Fruit fly (Drosophila melanogaster) whole organism, embryonic: ENCODE results near the gene CG10195.

ENCODE experiments used
- Aef1 ChIP-seq: fragments of 200-800 bp; sonication (Bioruptor generic); IDR thresholded peaks from 3 replicates; pipeline ENCODE4 v1.3.6; 2022; ENCODE audit warnings: missing biosample characterization, missing genetic modification characterization
- B-H1 ChIP-seq: fragments of 200-800 bp; sonication (Bioruptor generic); IDR thresholded peaks from 3 replicates; pipeline ENCODE4 v1.3.6; 2022; ENCODE audit warnings: missing biosample characterization, missing genetic modification characterization
- Bgb ChIP-seq: fragments of 200-800 bp; sonication (Bioruptor generic); IDR thresholded peaks from 2 replicates; pipeline ENCODE4 v1.3.6; 2022; ENCODE audit warnings: missing biosample characterization, missing genetic modification characterization; ENCODE audit not compliant: partially characterized antibody
- CG10565 ChIP-seq: fragments of 200-800 bp; sonication (Bioruptor generic); optimal IDR thresholded peaks from 3 replicates; lab custom pipeline; 2016; ENCODE audit warnings: missing biosample characterization, mild to moderate bottlenecking, missing genetic modification characterization
- CG10654 ChIP-seq: fragments of 200-800 bp; sonication (Bioruptor generic); optimal IDR thresholded peaks from 2 replicates; lab custom pipeline; 2016; ENCODE audit warnings: missing biosample characterization, missing genetic modification characterization
- CG10959 ChIP-seq: fragments of 200-800 bp; sonication (Bioruptor generic); IDR thresholded peaks from 2 replicates; pipeline ENCODE4 v1.3.6; 2022; ENCODE audit warnings: missing biosample characterization, missing genetic modification characterization
- CG12104 ChIP-seq: fragments of 200-800 bp; sonication (Bioruptor generic); optimal IDR thresholded peaks from 3 replicates; lab custom pipeline; 2016; ENCODE audit warnings: missing biosample characterization, missing genetic modification characterization
- CG14965 ChIP-seq: fragments of 200-800 bp; sonication (Bioruptor generic); optimal IDR thresholded peaks from 2 replicates; lab custom pipeline; 2016; ENCODE audit warnings: missing biosample characterization, missing genetic modification characterization, borderline replicate concordance
- CG15073 ChIP-seq: fragments of 200-800 bp; sonication (Bioruptor generic); optimal IDR thresholded peaks from 2 replicates; lab custom pipeline; 2016; ENCODE audit warnings: missing biosample characterization, missing genetic modification characterization
- CG1529 ChIP-seq: fragments of 200-800 bp; sonication (Bioruptor generic); optimal IDR thresholded peaks from 3 replicates; lab custom pipeline; 2018; ENCODE audit warnings: missing biosample characterization, missing genetic modification characterization
- CG17328 ChIP-seq: fragments of 200-800 bp; sonication (Bioruptor generic); IDR thresholded peaks from 2 replicates; pipeline ENCODE4 v1.3.6; 2022; ENCODE audit warnings: missing biosample characterization, missing genetic modification characterization
- CG17568 ChIP-seq: fragments of 200-800 bp; sonication (Bioruptor generic); optimal IDR thresholded peaks from 2 replicates; lab custom pipeline; 2018; ENCODE audit warnings: missing biosample characterization, mild to moderate bottlenecking, missing genetic modification characterization, moderate library complexity
- CG18599 ChIP-seq: fragments of 200-800 bp; sonication (Bioruptor generic); optimal IDR thresholded peaks from 3 replicates; lab custom pipeline; 2017; ENCODE audit warnings: missing biosample characterization, missing genetic modification characterization, mild to moderate bottlenecking, moderate library complexity, missing genetic modification reagents
- CG2120 ChIP-seq: fragments of 200-800 bp; sonication (Bioruptor generic); optimal IDR thresholded peaks from 3 replicates; lab custom pipeline; 2016; ENCODE audit warnings: missing biosample characterization, missing genetic modification characterization
- CG30403 ChIP-seq: fragments of 200-800 bp; sonication (Bioruptor generic); optimal IDR thresholded peaks from 3 replicates; lab custom pipeline; 2016; ENCODE audit warnings: missing biosample characterization, missing genetic modification characterization
- CG30431 ChIP-seq: fragments of 200-800 bp; sonication (Bioruptor generic); optimal IDR thresholded peaks from 2 replicates; lab custom pipeline; 2017; ENCODE audit warnings: missing biosample characterization, missing genetic modification characterization
- CG34224 ChIP-seq: fragments of 200-800 bp; sonication (Bioruptor generic); IDR thresholded peaks from 3 replicates; pipeline ENCODE4 v1.3.6; 2022; ENCODE audit warnings: missing biosample characterization, missing genetic modification characterization; ENCODE audit not compliant: partially characterized antibody
- CG34376 ChIP-seq: fragments of 200-800 bp; sonication (Bioruptor generic); optimal IDR thresholded peaks from 2 replicates; lab custom pipeline; 2018; ENCODE audit warnings: missing biosample characterization, mild to moderate bottlenecking, missing genetic modification characterization
- CG4730 ChIP-seq: fragments of 200-800 bp; sonication (Bioruptor generic); IDR thresholded peaks from 2 replicates; pipeline ENCODE4 v1.3.6; 2022; ENCODE audit warnings: missing biosample characterization, missing genetic modification characterization
- CG5953 ChIP-seq: fragments of 200-800 bp; sonication (Bioruptor generic); IDR thresholded peaks from 2 replicates; pipeline ENCODE4 v1.3.6; 2022; ENCODE audit warnings: missing biosample characterization, missing genetic modification characterization
- CG6683 ChIP-seq: fragments of 200-800 bp; sonication (Bioruptor generic); optimal IDR thresholded peaks from 2 replicates; lab custom pipeline; 2017; ENCODE audit warnings: missing biosample characterization, mild to moderate bottlenecking, missing genetic modification characterization, missing genetic modification reagents
- CG8478 ChIP-seq: fragments of >200 bp; optimal IDR thresholded peaks from 2 replicates; lab custom pipeline; 2018
- CG8924 ChIP-seq: fragments of 200-800 bp; optimal IDR thresholded peaks from 3 replicates; lab custom pipeline; 2019; ENCODE audit warnings: missing biosample characterization, mild to moderate bottlenecking, missing genetic modification characterization, moderate library complexity
- CG9932 ChIP-seq: fragments of 200-800 bp; sonication (Bioruptor generic); IDR thresholded peaks from 2 replicates; pipeline ENCODE4 v1.3.6; 2022; ENCODE audit warnings: missing biosample characterization, missing genetic modification characterization
- Dad ChIP-seq: fragments of 200-800 bp; sonication (Bioruptor generic); optimal IDR thresholded peaks from 3 replicates; lab custom pipeline; 2016; ENCODE audit warnings: missing biosample characterization, missing genetic modification characterization
- Doc3 ChIP-seq: fragments of 200-800 bp; sonication (Bioruptor generic); IDR thresholded peaks from 3 replicates; pipeline ENCODE4 v1.3.6; 2022; ENCODE audit warnings: missing biosample characterization, missing genetic modification characterization; ENCODE audit not compliant: partially characterized antibody
- ERR ChIP-seq: fragments of 200-800 bp; sonication (Bioruptor generic); optimal IDR thresholded peaks from 2 replicates; lab custom pipeline; 2016; ENCODE audit warnings: missing biosample characterization, missing genetic modification characterization
- Hr3 ChIP-seq: fragments of 200-800 bp; sonication (Bioruptor generic); optimal IDR thresholded peaks from 3 replicates; lab custom pipeline; 2016; ENCODE audit warnings: missing biosample characterization, missing genetic modification characterization
- Jarid2 ChIP-seq: fragments of 200-800 bp; sonication (Bioruptor generic); optimal IDR thresholded peaks from 3 replicates; lab custom pipeline; 2017; ENCODE audit warnings: mild to moderate bottlenecking, missing biosample characterization, missing genetic modification reagents, missing genetic modification characterization
- Meics ChIP-seq: fragments of 200-800 bp; sonication (Bioruptor generic); optimal IDR thresholded peaks from 2 replicates; lab custom pipeline; 2017; ENCODE audit warnings: missing biosample characterization, mild to moderate bottlenecking, missing genetic modification characterization
- NC2β ChIP-seq: fragments of 200-800 bp; sonication (Bioruptor generic); optimal IDR thresholded peaks from 2 replicates; lab custom pipeline; 2016; ENCODE audit warnings: missing biosample characterization, missing genetic modification characterization
- Opbp ChIP-seq: fragments of 200-800 bp; sonication (Bioruptor generic); IDR thresholded peaks from 3 replicates; pipeline ENCODE4 v1.3.6; 2022; ENCODE audit warnings: missing biosample characterization, missing genetic modification characterization; ENCODE audit not compliant: partially characterized antibody
- Ptx1 ChIP-seq: fragments of 200-800 bp; sonication (Bioruptor generic); IDR thresholded peaks from 2 replicates; pipeline ENCODE4 v1.3.6; 2022; ENCODE audit warnings: missing biosample characterization, missing genetic modification characterization
- Sox100B ChIP-seq: fragments of 200-800 bp; sonication (Bioruptor generic); optimal IDR thresholded peaks from 3 replicates; lab custom pipeline; 2018; ENCODE audit warnings: missing biosample characterization, mild to moderate bottlenecking, missing genetic modification characterization
- Spps ChIP-seq: fragments of 200-800 bp; sonication (Bioruptor generic); optimal IDR thresholded peaks from 2 replicates; lab custom pipeline; 2018; ENCODE audit warnings: missing biosample characterization, mild to moderate bottlenecking, missing genetic modification characterization
- TFAM ChIP-seq: fragments of 200-800 bp; sonication (Bioruptor generic); optimal IDR thresholded peaks from 2 replicates; lab custom pipeline; 2017; ENCODE audit warnings: missing biosample characterization, missing genetic modification characterization, inconsistent platforms
- YL-1 ChIP-seq: fragments of 200-800 bp; sonication (Bioruptor generic); optimal IDR thresholded peaks from 3 replicates; lab custom pipeline; 2017; ENCODE audit warnings: missing biosample characterization, mild to moderate bottlenecking, missing genetic modification characterization
- ash1 ChIP-seq: fragments of 200-800 bp; sonication (Bioruptor generic); optimal IDR thresholded peaks from 2 replicates; lab custom pipeline; 2018; ENCODE audit warnings: missing biosample characterization, mild to moderate bottlenecking, missing genetic modification characterization
- az2 ChIP-seq: fragments of 200-800 bp; sonication (Bioruptor generic); optimal IDR thresholded peaks from 3 replicates; lab custom pipeline; 2016; ENCODE audit warnings: missing biosample characterization, missing genetic modification characterization
- bowl ChIP-seq: fragments of 200-800 bp; sonication (Bioruptor generic); IDR thresholded peaks from 2 replicates; pipeline ENCODE4 v1.3.6; 2022; ENCODE audit warnings: missing biosample characterization, missing genetic modification characterization
- cas ChIP-seq: fragments of 200-800 bp; sonication (Bioruptor generic); IDR thresholded peaks from 2 replicates; pipeline ENCODE4 v1.3.6; 2022; ENCODE audit warnings: missing biosample characterization, missing genetic modification characterization
- chif ChIP-seq, 2 experiments: fragments of 200-800 bp; sonication (Bioruptor generic); optimal IDR thresholded peaks; 3 replicates each; lab custom pipeline; 2016; ENCODE audit warnings: missing biosample characterization in 2 of 2, missing genetic modification characterization in 2 of 2
- cwo ChIP-seq: fragments of 200-800 bp; sonication (Bioruptor generic); optimal IDR thresholded peaks from 3 replicates; lab custom pipeline; 2017; ENCODE audit warnings: missing biosample characterization, missing genetic modification characterization, mild to moderate bottlenecking, moderate library complexity, missing genetic modification reagents
- fru ChIP-seq: fragments of >200 bp; optimal IDR thresholded peaks from 2 replicates; lab custom pipeline; 2017
- ftz-f1 ChIP-seq: fragments of 200-800 bp; sonication (Bioruptor generic); optimal IDR thresholded peaks from 2 replicates; lab custom pipeline; 2016; ENCODE audit warnings: missing biosample characterization, missing genetic modification characterization
- grau ChIP-seq: fragments of 200-800 bp; optimal IDR thresholded peaks from 3 replicates; lab custom pipeline; 2019; ENCODE audit warnings: missing biosample characterization, mild to moderate bottlenecking, missing genetic modification characterization, moderate library complexity
- ind ChIP-seq: fragments of 200-800 bp; sonication (Bioruptor generic); optimal IDR thresholded peaks from 3 replicates; lab custom pipeline; 2016; ENCODE audit warnings: missing biosample characterization, missing genetic modification characterization
- jing ChIP-seq: fragments of 200-800 bp; sonication (Bioruptor generic); optimal IDR thresholded peaks from 2 replicates; lab custom pipeline; 2018; ENCODE audit warnings: missing biosample characterization, mild to moderate bottlenecking, missing genetic modification characterization
- mam ChIP-seq: fragments of 200-800 bp; sonication (Bioruptor generic); optimal IDR thresholded peaks from 3 replicates; lab custom pipeline; 2016; ENCODE audit warnings: missing biosample characterization, missing genetic modification characterization
- nerfin-1 ChIP-seq: fragments of 200-800 bp; sonication (Bioruptor generic); optimal IDR thresholded peaks from 3 replicates; lab custom pipeline; 2019; ENCODE audit warnings: missing biosample characterization, mild to moderate bottlenecking, missing genetic modification characterization, moderate library complexity
- so ChIP-seq: fragments of 200-800 bp; sonication (Bioruptor generic); IDR thresholded peaks from 3 replicates; pipeline ENCODE4 v1.3.6; 2022; ENCODE audit warnings: missing biosample characterization, missing genetic modification characterization
- sob ChIP-seq: fragments of 200-800 bp; sonication (Bioruptor generic); IDR thresholded peaks from 2 replicates; pipeline ENCODE4 v1.3.6; 2022; ENCODE audit warnings: missing biosample characterization, missing genetic modification characterization
- ttk ChIP-seq: fragments of 200-800 bp; sonication (Bioruptor generic); IDR thresholded peaks from 2 replicates; pipeline ENCODE4 v2.1.2; 2022; ENCODE audit warnings: missing biosample characterization, missing genetic modification characterization

The CG10195 gene

DNA sequence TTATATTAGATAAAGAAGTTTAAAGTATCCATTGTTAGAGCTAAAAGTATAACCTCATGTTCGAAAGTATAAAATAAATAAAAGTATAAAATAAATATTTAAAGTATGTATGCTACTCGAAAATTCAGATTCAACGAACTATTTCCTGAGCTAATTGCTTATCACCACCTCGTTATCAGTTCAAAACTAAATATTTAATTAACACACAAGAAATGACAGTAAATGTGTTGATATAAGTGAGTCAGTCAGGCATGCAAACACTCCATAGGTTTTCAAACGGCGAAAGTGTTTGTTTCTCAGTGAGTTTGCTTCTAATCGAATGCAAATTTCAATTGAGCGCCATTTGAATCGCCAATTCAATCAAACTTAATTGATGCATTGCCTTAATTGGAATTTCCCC, 50.2 kb downstream of the CG10195 start (continued):
- no peak for TF ChIP-seq Dad
- TF ChIP-seq CG10654 (GFP tag; lab: Kevin White, UChicago): peak; percentile 17
- no peak for TF ChIP-seq Bgb (GFP tag; lab: Robert Waterston, UW)
- no peak for TF ChIP-seq Opbp (GFP tag; lab: Robert Waterston, UW)
- no peak for TF ChIP-seq CG2120 (GFP tag; lab: Kevin White, UChicago)
- TF ChIP-seq CG12104: peak; percentile 16
- peak; percentile 23 for TF ChIP-seq Jarid2 (GFP tag; lab: Kevin White, UChicago)
- TF ChIP-seq CG18599 (GFP tag; lab: Kevin White, UChicago): peak; percentile 64
- TF ChIP-seq CG15073 (GFP tag; lab: Kevin White, UChicago): no peak
- no peak for TF ChIP-seq CG5953 (GFP tag; lab: Robert Waterston, UW)
- TF ChIP-seq CG30431 (GFP tag; lab: Kevin White, UChicago): no peak
- TF ChIP-seq CG10565: no peak
- TF ChIP-seq Hr3 (GFP tag; lab: Kevin White, UChicago): no peak
- TF ChIP-seq bowl (GFP tag; lab: Robert Waterston, UW): no peak
- peak; percentile 65 for TF ChIP-seq Sox100B (GFP tag; lab: Kevin White, UChicago)
- TF ChIP-seq chif (GFP tag; optimal IDR thresholded peaks at IDR 0.05; lab: Kevin White, UChicago): peak in 1 of 2 experiments; percentile 3
- peak; percentile 9 for TF ChIP-seq az2 (GFP tag; lab: Kevin White, UChicago)
- no peak for TF ChIP-seq mam (GFP tag; lab: Kevin White, UChicago)
- TF ChIP-seq CG34376 (GFP tag; lab: Kevin White, UChicago): peak; percentile 4
- no peak for TF ChIP-seq ind (GFP tag; lab: Kevin White, UChicago)
- TF ChIP-seq CG17328: no peak
- no peak for TF ChIP-seq jing
- peak; percentile 70 for TF ChIP-seq Spps (tag; lab: Kevin White, UChicago)
- TF ChIP-seq CG8924 (tag; lab: Kevin White, UChicago): peak; percentile 55
- TF ChIP-seq CG34224 (GFP tag; lab: Robert Waterston, UW): no peak
- peak; percentile 10 for TF ChIP-seq TFAM (GFP tag; lab: Kevin White, UChicago)
- peak; percentile 15 for TF ChIP-seq NC2β (GFP tag; lab: Kevin White, UChicago)
- no peak for TF ChIP-seq CG8478 (lab: Kevin White, UChicago)
- TF ChIP-seq ftz-f1 (GFP tag; lab: Kevin White, UChicago): no peak
- no peak for TF ChIP-seq B-H1 (GFP tag; lab: Robert Waterston, UW)
- no peak for TF ChIP-seq Doc3 (GFP tag; lab: Robert Waterston, UW)
- peak; percentile 51 for TF ChIP-seq CG6683 (GFP tag; lab: Kevin White, UChicago)
- no peak for TF ChIP-seq CG9932 (GFP tag; lab: Robert Waterston, UW)

DNA sequence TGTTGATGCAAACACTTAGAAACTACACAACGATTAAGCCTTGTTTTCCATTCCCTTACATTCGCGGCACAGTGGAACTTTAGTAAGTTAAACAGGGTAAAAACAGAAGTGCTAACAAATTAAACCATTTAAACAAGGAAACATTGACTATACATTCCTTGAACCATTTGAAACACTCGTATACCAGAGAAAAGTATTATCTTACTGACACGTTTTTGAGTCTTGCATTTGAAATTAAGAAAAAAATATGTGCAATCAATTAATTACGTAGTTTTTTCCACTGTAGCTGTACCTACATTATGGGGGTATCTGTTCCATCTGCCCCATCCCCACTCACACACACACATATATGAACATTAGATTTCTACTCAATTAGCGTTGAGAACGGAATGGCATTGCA, 51.2 kb downstream of the CG10195 start:
- TF ChIP-seq CG17568 (GFP tag; lab: Kevin White, UChicago): no peak
- TF ChIP-seq ERR (GFP tag; lab: Kevin White, UChicago): peak; percentile 0
- no peak for TF ChIP-seq ash1 (GFP tag; lab: Kevin White, UChicago)
- peak; percentile 17 for TF ChIP-seq cwo
- TF ChIP-seq Sox100B (GFP tag; lab: Kevin White, UChicago): peak; percentile 4
- no peak for TF ChIP-seq Ptx1 (GFP tag; lab: Robert Waterston, UW)
- TF ChIP-seq grau (tag; lab: Kevin White, UChicago): peak; percentile 63
- TF ChIP-seq Meics: peak; percentile 10
- TF ChIP-seq CG4730 (GFP tag; lab: Robert Waterston, UW): no peak
- TF ChIP-seq ttk: no peak
- TF ChIP-seq so (GFP tag; lab: Robert Waterston, UW): no peak
- no peak for TF ChIP-seq fru (lab: Kevin White, UChicago)
- TF ChIP-seq CG30403: peak; percentile 4
- no peak for TF ChIP-seq CG1529 (GFP tag; lab: Kevin White, UChicago)
- no peak for TF ChIP-seq sob (GFP tag; lab: Robert Waterston, UW)
- no peak for TF ChIP-seq CG14965
- TF ChIP-seq Aef1: no peak
- no peak for TF ChIP-seq CG5953 (GFP tag; lab: Robert Waterston, UW)
- no peak for TF ChIP-seq YL-1 (GFP tag; lab: Kevin White, UChicago)
- TF ChIP-seq cas (GFP tag; lab: Robert Waterston, UW): no peak
- no peak for TF ChIP-seq CG10959
- TF ChIP-seq nerfin-1 (tag; lab: Kevin White, UChicago): peak; percentile 25
